Worm (Caenorhabditis elegans) whole organism, L1 larva: ENCODE results near the gene Y54G11A.3.

Experiments
- ama-1 ChIP-seq: fragments of 150-350 bp; optimal IDR thresholded peaks from 2 replicates; lab custom pipeline; 2014
- ets-5 ChIP-seq: fragments of 200-800 bp; sonication (Bioruptor generic); IDR thresholded peaks from 2 replicates; pipeline ENCODE4 v1.3.6; 2022; ENCODE audit warnings: missing genetic modification characterization, missing compliant biosample characterization
- irx-1 ChIP-seq: sonication (generic microtip); optimal IDR thresholded peaks from 2 replicates; lab custom pipeline; 2016; ENCODE audit warnings: missing genetic modification characterization, missing compliant biosample characterization
- jun-1 ChIP-seq: fragments of 150-350 bp; optimal IDR thresholded peaks from 2 replicates; lab custom pipeline; 2014; ENCODE audit warnings: missing biosample characterization, missing genetic modification reagents, missing genetic modification characterization
- lin-15B ChIP-seq: fragments of 150-350 bp; sonication (generic microtip); optimal IDR thresholded peaks from 3 replicates; lab custom pipeline; 2014; ENCODE audit warnings: missing biosample characterization, missing genetic modification characterization
- mep-1 ChIP-seq: fragments of 150-350 bp; optimal IDR thresholded peaks from 2 replicates; lab custom pipeline; 2014; ENCODE audit warnings: missing biosample characterization, missing genetic modification characterization
- nhr-12 ChIP-seq: sonication (generic microtip); optimal IDR thresholded peaks from 2 replicates; lab custom pipeline; 2017; ENCODE audit warnings: missing biosample characterization, missing genetic modification characterization
- nhr-237 ChIP-seq: fragments of 150-350 bp; optimal IDR thresholded peaks from 2 replicates; lab custom pipeline; 2014; ENCODE audit warnings: missing biosample characterization, missing genetic modification characterization
- nhr-28 ChIP-seq: fragments of 150-350 bp; optimal IDR thresholded peaks from 2 replicates; lab custom pipeline; 2014; ENCODE audit warnings: missing biosample characterization, missing genetic modification characterization
- nhr-77 ChIP-seq: fragments of 150-350 bp; optimal IDR thresholded peaks from 2 replicates; lab custom pipeline; 2014; ENCODE audit warnings: missing biosample characterization, missing genetic modification characterization
- pax-3 ChIP-seq: fragments of 200-800 bp; sonication (Bioruptor generic); optimal IDR thresholded peaks from 2 replicates; lab custom pipeline; 2018; ENCODE audit warnings: mild to moderate bottlenecking, missing genetic modification characterization, moderate library complexity, missing compliant biosample characterization
- skn-1 ChIP-seq: fragments of 150-350 bp; optimal IDR thresholded peaks from 2 replicates; lab custom pipeline; 2014; ENCODE audit warnings: missing biosample characterization, missing genetic modification characterization
- snpc-4 ChIP-seq: fragments of 150-350 bp; optimal IDR thresholded peaks from 2 replicates; lab custom pipeline; 2014; ENCODE audit warnings: missing biosample characterization, missing genetic modification characterization

DNA sequence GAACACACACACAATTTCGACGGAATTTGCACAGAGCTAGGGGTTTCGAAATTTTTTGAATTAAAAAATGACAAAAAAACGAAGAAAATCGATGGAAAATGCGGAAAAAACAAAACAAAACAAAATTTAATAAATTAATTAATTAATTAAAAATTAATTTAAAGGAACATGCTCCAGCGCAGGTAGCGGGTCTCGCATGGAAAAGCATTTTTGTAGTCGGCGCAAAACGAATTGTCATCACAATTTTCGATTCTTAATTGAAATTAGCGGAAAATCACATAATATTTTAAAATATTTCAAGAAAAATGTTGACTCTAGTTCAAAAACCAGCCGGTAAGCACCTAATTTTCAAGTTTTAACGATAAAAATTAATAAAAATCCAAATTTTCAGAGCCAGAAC lies at the start of gene Y54G11A.3:
- no peak for TF ChIP-seq nhr-12
- TF ChIP-seq ets-5, result no peak
- no peak for TF ChIP-seq nhr-237 (tag; lab: Kevin White, UChicago)
- no peak for TF ChIP-seq snpc-4 (tag; lab: Kevin White, UChicago)
- TF ChIP-seq irx-1 (tag; lab: Kevin White, UChicago), result no peak
- TF ChIP-seq mep-1 (tag; lab: Kevin White, UChicago), result no peak
- TF ChIP-seq pax-3 (tag; lab: Kevin White, UChicago), result no peak
- no peak for TF ChIP-seq ama-1
- TF ChIP-seq nhr-28 (tag; lab: Kevin White, UChicago), result no peak
- TF ChIP-seq jun-1 (tag; lab: Kevin White, UChicago), result no peak
- no peak for TF ChIP-seq lin-15B (tag; lab: Kevin White, UChicago)
- no peak for TF ChIP-seq nhr-77
- TF ChIP-seq skn-1 (tag; lab: Kevin White, UChicago), result no peak
